4 worm cellular contexts compared by ENCODE assay signal in the genomic region with DNA sequence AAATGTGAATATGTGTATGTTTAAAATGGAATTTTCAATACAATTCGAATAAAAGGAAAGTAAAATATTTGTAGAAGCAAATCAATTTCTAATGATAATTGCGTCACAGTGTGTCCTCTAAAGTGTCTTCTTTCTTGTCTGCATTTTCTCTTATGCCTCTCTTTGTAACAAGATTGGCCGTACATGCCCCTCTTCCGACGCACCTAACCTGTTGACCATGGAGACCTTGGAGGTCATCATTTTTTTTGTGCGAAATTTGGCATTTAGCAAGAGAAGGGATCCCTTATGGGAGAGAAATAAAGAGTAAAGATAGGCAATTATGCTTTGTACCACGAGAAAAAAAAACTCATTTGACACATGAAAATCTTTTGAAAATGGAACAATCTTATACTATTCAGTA.
A peak's percentile ranks its signal among the peaks of the same experiment; 100 is the strongest.
TF ChIP-seq lines count a peak whose summit lies in the region.

TSS of gene F23F1.4 (minus strand) at position 141 of the 400 bp plus-strand sequence.

TF ChIP-seq in whole organism, L1 larva, 84 proteins besides CTCF, POLR2A, EP300 and RAD21 (continues in another document):
- TF ChIP-seq snpc-4 (tag; optimal IDR thresholded peaks at IDR 0.05; lab: Kevin White, UChicago): no peak
- TF ChIP-seq hpl-2 (GFP tag; optimal IDR thresholded peaks at IDR 0.05; lab: Kevin White, UChicago): no peak
- no peak for TF ChIP-seq rnt-1 (tag; optimal IDR thresholded peaks at IDR 0.05; lab: Kevin White, UChicago)
- TF ChIP-seq C04F5.9 (tag; optimal IDR thresholded peaks at IDR 0.05; lab: Kevin White, UChicago): no peak
- TF ChIP-seq sptf-1 (tag; optimal IDR thresholded peaks at IDR 0.05; lab: Kevin White, UChicago): no peak
- TF ChIP-seq fkh-4 (tag; optimal IDR thresholded peaks at IDR 0.05; lab: Kevin White, UChicago; ENCODE audit: borderline replicate concordance): no peak
- no peak for TF ChIP-seq nhr-77 (tag; optimal IDR thresholded peaks at IDR 0.05; lab: Kevin White, UChicago)
- no peak for TF ChIP-seq tbx-2 (tag; optimal IDR thresholded peaks at IDR 0.05; lab: Kevin White, UChicago)
- TF ChIP-seq dsc-1 (tag; optimal IDR thresholded peaks at IDR 0.05; lab: Kevin White, UChicago): no peak
- TF ChIP-seq nhr-84 (tag; optimal IDR thresholded peaks at IDR 0.05; lab: Kevin White, UChicago): no peak
- no peak for TF ChIP-seq efl-3 (GFP tag; optimal IDR thresholded peaks at IDR 0.05; lab: Kevin White, UChicago)
- no peak for TF ChIP-seq C16A3.4 (tag; optimal IDR thresholded peaks at IDR 0.05; lab: Kevin White, UChicago)
- no peak for TF ChIP-seq zip-4 (GFP tag; optimal IDR thresholded peaks at IDR 0.05; lab: Kevin White, UChicago)
- peak; percentile 34 for TF ChIP-seq snu-23 (GFP tag; optimal IDR thresholded peaks at IDR 0.05; lab: Kevin White, UChicago)
- TF ChIP-seq nhr-71 (tag; optimal IDR thresholded peaks at IDR 0.05; lab: Kevin White, UChicago): no peak
- TF ChIP-seq ceh-90 (tag; optimal IDR thresholded peaks at IDR 0.05; lab: Kevin White, UChicago): no peak
- TF ChIP-seq isw-1 (GFP tag; IDR thresholded peaks at IDR 0.05; lab: Robert Waterston, UW): no peak
- peak; percentile 49 for TF ChIP-seq blmp-1 (tag; optimal IDR thresholded peaks at IDR 0.05; lab: Kevin White, UChicago)
- no peak for TF ChIP-seq fkh-8 (tag; optimal IDR thresholded peaks at IDR 0.05; lab: Kevin White, UChicago)
- no peak for TF ChIP-seq C34B4.2 (tag; optimal IDR thresholded peaks at IDR 0.05; lab: Kevin White, UChicago)
- TF ChIP-seq sup-37 (GFP tag; optimal IDR thresholded peaks at IDR 0.05; lab: Kevin White, UChicago): no peak
- TF ChIP-seq irx-1 (tag; optimal IDR thresholded peaks at IDR 0.05; lab: Kevin White, UChicago): peak; percentile 13
- no peak for TF ChIP-seq tlp-1 (tag; optimal IDR thresholded peaks at IDR 0.05; lab: Kevin White, UChicago)

TF ChIP-seq in whole organism, L2 larva, 48 proteins besides CTCF, POLR2A, EP300 and RAD21:
- peak; percentile 85 for TF ChIP-seq nhr-6 (tag; optimal IDR thresholded peaks at IDR 0.05; lab: Kevin White, UChicago)
- no peak for TF ChIP-seq mab-5 (tag; optimal IDR thresholded peaks at IDR 0.05; lab: Kevin White, UChicago)
- peak; percentile 53 for TF ChIP-seq nhr-25 (tag; optimal IDR thresholded peaks at IDR 0.05; lab: Kevin White, UChicago)

TF ChIP-seq in whole organism, L3 larva, 47 proteins besides CTCF, POLR2A, EP300 and RAD21:
- TF ChIP-seq nhr-25 (tag; optimal IDR thresholded peaks at IDR 0.05; lab: Kevin White, UChicago): peak; percentile 62
- no peak for TF ChIP-seq ztf-11 (tag; optimal IDR thresholded peaks at IDR 0.05; lab: Kevin White, UChicago)

TF ChIP-seq in whole organism, mixed stage, embryonic, 35 proteins besides CTCF, POLR2A, EP300 and RAD21:
- TF ChIP-seq lin-32 (GFP tag; optimal IDR thresholded peaks at IDR 0.05; lab: Kevin White, UChicago) (no peak), ceh-43 (GFP tag; optimal IDR thresholded peaks at IDR 0.05; lab: Kevin White, UChicago) (no peak), nhr-2 (tag; optimal IDR thresholded peaks at IDR 0.05; lab: Kevin White, UChicago) (peak; percentile 95), cnd-1 (tag; optimal IDR thresholded peaks at IDR 0.05; lab: Kevin White, UChicago) (no peak), unc-39 (tag; optimal IDR thresholded peaks at IDR 0.05; lab: Kevin White, UChicago) (no peak), bed-3 (GFP tag; optimal IDR thresholded peaks at IDR 0.05; lab: Kevin White, UChicago) (no peak), sptf-1 (tag; optimal IDR thresholded peaks at IDR 0.05; lab: Kevin White, UChicago) (no peak), elt-1 (tag; optimal IDR thresholded peaks at IDR 0.05; lab: Kevin White, UChicago; ENCODE audit: borderline replicate concordance, insufficient read depth) (no peak), zip-8 (tag; optimal IDR thresholded peaks at IDR 0.05; lab: Kevin White, UChicago) (peak; percentile 32), unc-120 (tag; optimal IDR thresholded peaks at IDR 0.05; lab: Kevin White, UChicago; ENCODE audit: poor library complexity, severe bottlenecking) (no peak)

Comparison
In these comparisons a context has a peak if more than half of its experiments do, and no peak if none do; other contexts are left out.
1. Of the 22 proteins assayed by ChIP-seq in both whole organism, L1 larva and whole organism, L2 larva: peak only in whole organism, L1 larva: blmp-1; only in whole organism, L2 larva: none; in both: none; in neither: 21.